Fruit fly (Drosophila melanogaster) whole organism, embryonic: Measurements from ENCODE around the gene schlank.

Experiments
- Antp ChIP-seq: fragments of 200-800 bp; sonication (Bioruptor generic); optimal IDR thresholded peaks from 3 replicates; lab custom pipeline; 2016; ENCODE audit warnings: missing biosample characterization, missing genetic modification characterization
- Asciz ChIP-seq: fragments of 200-800 bp; sonication (Bioruptor generic); optimal IDR thresholded peaks from 2 replicates; lab custom pipeline; 2017; ENCODE audit warnings: missing biosample characterization, mild to moderate bottlenecking, missing genetic modification characterization, missing genetic modification reagents
- Atf-2 ChIP-seq: fragments of 200-800 bp; sonication (Bioruptor generic); optimal IDR thresholded peaks from 2 replicates; lab custom pipeline; 2016; ENCODE audit warnings: missing biosample characterization, missing genetic modification characterization
- CG10431 ChIP-seq: fragments of 200-800 bp; sonication (Bioruptor generic); optimal IDR thresholded peaks from 3 replicates; lab custom pipeline; 2018; ENCODE audit warnings: missing biosample characterization, mild to moderate bottlenecking, missing genetic modification characterization
- CG11504 ChIP-seq: fragments of 200-800 bp; sonication (Bioruptor generic); optimal IDR thresholded peaks from 3 replicates; lab custom pipeline; 2019; ENCODE audit warnings: missing biosample characterization, mild to moderate bottlenecking, missing genetic modification characterization, moderate library complexity
- CG12104 ChIP-seq: fragments of 200-800 bp; sonication (Bioruptor generic); optimal IDR thresholded peaks from 3 replicates; lab custom pipeline; 2016; ENCODE audit warnings: missing biosample characterization, missing genetic modification characterization
- CG1233 ChIP-seq: fragments of 200-800 bp; sonication (Bioruptor generic); optimal IDR thresholded peaks from 4 replicates; lab custom pipeline; 2018; ENCODE audit warnings: missing biosample characterization, mild to moderate bottlenecking, missing genetic modification characterization
- CG12659 ChIP-seq: fragments of 200-800 bp; sonication (Bioruptor generic); optimal IDR thresholded peaks from 3 replicates; lab custom pipeline; 2017; ENCODE audit warnings: mild to moderate bottlenecking, missing biosample characterization, missing genetic modification reagents, missing genetic modification characterization
- CG14441 ChIP-seq: fragments of 200-800 bp; sonication (Bioruptor generic); IDR thresholded peaks from 2 replicates; pipeline ENCODE4 v1.3.6; 2022; ENCODE audit warnings: missing biosample characterization, missing genetic modification characterization
- CG16779 ChIP-seq: fragments of 200-800 bp; sonication (Bioruptor generic); IDR thresholded peaks from 2 replicates; pipeline ENCODE4 v1.3.6; 2022; ENCODE audit warnings: missing biosample characterization, missing genetic modification characterization
- CG1792 ChIP-seq: fragments of 200-800 bp; sonication (Bioruptor generic); optimal IDR thresholded peaks from 2 replicates; lab custom pipeline; 2016; ENCODE audit warnings: missing biosample characterization, missing genetic modification characterization
- CG18599 ChIP-seq: fragments of 200-800 bp; sonication (Bioruptor generic); optimal IDR thresholded peaks from 3 replicates; lab custom pipeline; 2017; ENCODE audit warnings: missing biosample characterization, missing genetic modification characterization, mild to moderate bottlenecking, moderate library complexity, missing genetic modification reagents
- CG18619 ChIP-seq: fragments of 200-800 bp; sonication (Bioruptor generic); optimal IDR thresholded peaks from 3 replicates; lab custom pipeline; 2017; ENCODE audit warnings: missing biosample characterization, mild to moderate bottlenecking, missing genetic modification characterization
- CG2712 ChIP-seq: fragments of 200-800 bp; optimal IDR thresholded peaks from 3 replicates; lab custom pipeline; 2019; ENCODE audit warnings: missing biosample characterization, mild to moderate bottlenecking, missing genetic modification characterization, moderate library complexity
- CG34376 ChIP-seq: fragments of 200-800 bp; sonication (Bioruptor generic); optimal IDR thresholded peaks from 2 replicates; lab custom pipeline; 2018; ENCODE audit warnings: missing biosample characterization, mild to moderate bottlenecking, missing genetic modification characterization
- CG4820 ChIP-seq: fragments of 200-800 bp; sonication (Bioruptor generic); optimal IDR thresholded peaks from 3 replicates; lab custom pipeline; 2016; ENCODE audit warnings: missing biosample characterization, missing genetic modification characterization
- CG6689 ChIP-seq: fragments of 200-800 bp; sonication (Bioruptor generic); IDR thresholded peaks from 2 replicates; pipeline ENCODE4 v1.3.6; 2022; ENCODE audit warnings: missing biosample characterization, missing genetic modification characterization
- CG8388 ChIP-seq: fragments of 200-800 bp; sonication (Bioruptor generic); optimal IDR thresholded peaks from 2 replicates; lab custom pipeline; 2019; ENCODE audit warnings: missing biosample characterization, mild to moderate bottlenecking, missing genetic modification characterization, moderate library complexity
- CoRest ChIP-seq: fragments of 200-800 bp; sonication (Bioruptor generic); optimal IDR thresholded peaks from 3 replicates; lab custom pipeline; 2018; ENCODE audit warnings: missing biosample characterization, mild to moderate bottlenecking, missing genetic modification characterization, moderate library complexity
- Drgx ChIP-seq: fragments of 200-800 bp; sonication (Bioruptor generic); IDR thresholded peaks from 2 replicates; pipeline ENCODE4 v1.3.6; 2022; ENCODE audit warnings: missing biosample characterization, missing genetic modification characterization
- Ets97D ChIP-seq: fragments of 200-800 bp; sonication (Bioruptor generic); optimal IDR thresholded peaks from 3 replicates; lab custom pipeline; 2016; ENCODE audit warnings: missing biosample characterization, missing genetic modification characterization
- HmgD ChIP-seq: fragments of 200-800 bp; sonication (Bioruptor generic); optimal IDR thresholded peaks from 3 replicates; lab custom pipeline; 2016; ENCODE audit warnings: missing biosample characterization, missing genetic modification characterization
- Hmr ChIP-seq: fragments of 200-800 bp; sonication (Bioruptor generic); optimal IDR thresholded peaks from 3 replicates; lab custom pipeline; 2017; ENCODE audit warnings: mild to moderate bottlenecking, missing biosample characterization, missing genetic modification reagents, missing genetic modification characterization
- Hsf ChIP-seq: fragments of 200-800 bp; sonication (Bioruptor generic); optimal IDR thresholded peaks from 3 replicates; lab custom pipeline; 2016; ENCODE audit warnings: missing biosample characterization, missing genetic modification characterization
- Med ChIP-seq: fragments of 200-800 bp; sonication (Bioruptor generic); peaks from one replicate; lab custom pipeline; 2016; ENCODE audit warnings: missing biosample characterization, missing genetic modification characterization, mild to moderate bottlenecking, inconsistent platforms, moderate library complexity
- Optix ChIP-seq: fragments of 200-800 bp; sonication (Bioruptor generic); IDR thresholded peaks from 3 replicates; pipeline ENCODE4 v1.3.6; 2022; ENCODE audit warnings: missing biosample characterization, missing genetic modification characterization
- Sry-β ChIP-seq: fragments of 200-800 bp; sonication (Bioruptor generic); optimal IDR thresholded peaks from 2 replicates; lab custom pipeline; 2018; ENCODE audit warnings: missing biosample characterization, mild to moderate bottlenecking, missing genetic modification characterization, moderate library complexity
- Sry-δ ChIP-seq: fragments of 200-800 bp; sonication (Bioruptor generic); optimal IDR thresholded peaks from 2 replicates; lab custom pipeline; 2016; ENCODE audit warnings: missing biosample characterization, missing genetic modification characterization
- YL-1 ChIP-seq: fragments of 200-800 bp; sonication (Bioruptor generic); optimal IDR thresholded peaks from 3 replicates; lab custom pipeline; 2017; ENCODE audit warnings: missing biosample characterization, mild to moderate bottlenecking, missing genetic modification characterization
- abd-A ChIP-seq: fragments of 200-800 bp; sonication (Bioruptor generic); optimal IDR thresholded peaks from 3 replicates; lab custom pipeline; 2019; ENCODE audit warnings: missing biosample characterization, mild to moderate bottlenecking, missing genetic modification characterization, moderate library complexity
- amos ChIP-seq: fragments of 200-800 bp; sonication (Bioruptor generic); IDR thresholded peaks from 2 replicates; pipeline ENCODE4 v1.3.6; 2022; ENCODE audit warnings: missing biosample characterization, missing genetic modification characterization; ENCODE audit not compliant: partially characterized antibody
- ase ChIP-seq: fragments of 200-800 bp; sonication (Bioruptor generic); IDR thresholded peaks from 3 replicates; pipeline ENCODE4 v1.3.6; 2022; ENCODE audit warnings: missing biosample characterization, missing genetic modification characterization
- chinmo ChIP-seq: fragments of 200-800 bp; sonication (Bioruptor generic); IDR thresholded peaks from 4 replicates; pipeline ENCODE4 v1.3.6; 2022; ENCODE audit warnings: missing biosample characterization, missing genetic modification characterization; ENCODE audit not compliant: partially characterized antibody
- da ChIP-seq: fragments of 200-800 bp; sonication (Bioruptor generic); optimal IDR thresholded peaks from 2 replicates; lab custom pipeline; 2016; ENCODE audit warnings: missing biosample characterization, missing genetic modification characterization
- dmrt99B ChIP-seq: fragments of 200-800 bp; sonication (Bioruptor generic); optimal IDR thresholded peaks from 2 replicates; lab custom pipeline; 2018; ENCODE audit warnings: missing biosample characterization, mild to moderate bottlenecking, missing genetic modification characterization, moderate library complexity
- exex ChIP-seq: fragments of 200-800 bp; sonication (Bioruptor generic); optimal IDR thresholded peaks from 4 replicates; lab custom pipeline; 2018; ENCODE audit warnings: missing biosample characterization, mild to moderate bottlenecking, missing genetic modification characterization, moderate library complexity
- eyg ChIP-seq: fragments of 200-800 bp; sonication (Bioruptor generic); optimal IDR thresholded peaks from 3 replicates; lab custom pipeline; 2016; ENCODE audit warnings: missing biosample characterization, missing genetic modification characterization
- fd102C ChIP-seq: fragments of 200-800 bp; sonication (Bioruptor generic); optimal IDR thresholded peaks from 2 replicates; lab custom pipeline; 2018; ENCODE audit warnings: missing biosample characterization, mild to moderate bottlenecking, missing genetic modification characterization, moderate library complexity
- ftz-f1 ChIP-seq: fragments of 200-800 bp; sonication (Bioruptor generic); optimal IDR thresholded peaks from 2 replicates; lab custom pipeline; 2016; ENCODE audit warnings: missing biosample characterization, missing genetic modification characterization
- gem ChIP-seq: fragments of 200-800 bp; sonication (Bioruptor generic); optimal IDR thresholded peaks from 2 replicates; lab custom pipeline; 2019; ENCODE audit warnings: missing biosample characterization, mild to moderate bottlenecking, missing genetic modification characterization, moderate library complexity
- grau ChIP-seq: fragments of 200-800 bp; optimal IDR thresholded peaks from 3 replicates; lab custom pipeline; 2019; ENCODE audit warnings: missing biosample characterization, mild to moderate bottlenecking, missing genetic modification characterization, moderate library complexity
- hth ChIP-seq: fragments of >200 bp; optimal IDR thresholded peaks from 2 replicates; lab custom pipeline; 2017; ENCODE audit warnings: inconsistent platforms
- nom ChIP-seq: fragments of 200-800 bp; sonication (Bioruptor generic); optimal IDR thresholded peaks from 2 replicates; lab custom pipeline; 2017; ENCODE audit warnings: missing biosample characterization, missing genetic modification characterization, mild to moderate bottlenecking, moderate library complexity, missing genetic modification reagents
- org-1 ChIP-seq: fragments of 200-800 bp; sonication (Bioruptor generic); optimal IDR thresholded peaks from 2 replicates; lab custom pipeline; 2017; ENCODE audit warnings: missing biosample characterization, missing genetic modification characterization
- pb ChIP-seq: fragments of 200-800 bp; sonication (Bioruptor generic); optimal IDR thresholded peaks from 3 replicates; lab custom pipeline; 2016; ENCODE audit warnings: missing biosample characterization, missing genetic modification characterization
- pnt ChIP-seq: fragments of 200-800 bp; sonication (Bioruptor generic); optimal IDR thresholded peaks from 3 replicates; lab custom pipeline; 2016; ENCODE audit warnings: missing biosample characterization, missing genetic modification characterization
- ro ChIP-seq: fragments of 200-800 bp; sonication (Bioruptor generic); IDR thresholded peaks from 2 replicates; pipeline ENCODE4 v1.3.6; 2022; ENCODE audit warnings: missing biosample characterization, missing genetic modification characterization
- sc ChIP-seq, 3 experiments: fragments of >200 bp in 2 of 3; fragments of 200-800 bp in 1 of 3; sonication (Bioruptor generic) in 1 of 3; optimal IDR thresholded peaks; 2 replicates in 2 of 3; 3 replicates in 1 of 3; lab custom pipeline; 2017; ENCODE audit warnings: mild to moderate bottlenecking in 1 of 3, missing biosample characterization in 1 of 3, missing genetic modification characterization in 1 of 3, missing genetic modification reagents in 1 of 3
- shn ChIP-seq: fragments of 200-800 bp; sonication (Bioruptor generic); optimal IDR thresholded peaks from 3 replicates; lab custom pipeline; 2016; ENCODE audit warnings: missing biosample characterization, missing genetic modification characterization
- slou ChIP-seq: fragments of 200-800 bp; sonication (Bioruptor generic); optimal IDR thresholded peaks from 3 replicates; lab custom pipeline; 2016; ENCODE audit warnings: missing biosample characterization, missing genetic modification characterization
- zfh2 ChIP-seq: fragments of 200-800 bp; sonication (Bioruptor generic); optimal IDR thresholded peaks from 2 replicates; lab custom pipeline; 2016; ENCODE audit warnings: missing biosample characterization, missing genetic modification characterization

The schlank gene

DNA sequence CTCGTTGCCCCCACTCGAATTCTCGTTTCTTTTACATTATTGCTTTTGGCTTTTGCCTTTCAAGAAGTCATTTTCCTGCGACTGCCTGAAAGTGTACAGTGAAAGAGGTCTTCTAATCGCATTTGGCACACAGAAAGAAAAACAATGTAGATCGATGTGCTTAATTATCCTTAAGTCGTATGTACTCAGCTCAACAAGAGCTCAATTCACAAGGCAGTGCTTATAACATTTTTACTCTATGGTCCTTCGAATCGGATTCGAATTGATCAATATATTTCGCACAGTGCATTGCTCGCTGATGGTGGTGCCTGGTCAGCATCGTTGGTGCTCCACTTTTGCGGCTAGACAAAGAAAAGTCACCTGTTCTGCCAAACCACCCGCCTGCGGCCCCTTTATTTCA is 43.4 kb upstream of the schlank start (continued):
- TF ChIP-seq CG10431 (GFP tag; lab: Kevin White, UChicago) (no peak), CG2712 (tag; lab: Kevin White, UChicago) (no peak), sc (optimal IDR thresholded peaks at IDR 0.05; lab: Kevin White, UChicago) (no peak), sc (GFP tag; optimal IDR thresholded peaks at IDR 0.05; lab: Kevin White, UChicago) (no peak), amos (no peak), Sry-β (GFP tag; lab: Kevin White, UChicago) (no peak), Atf-2 (GFP tag; lab: Kevin White, UChicago) (no peak), Antp (GFP tag; lab: Kevin White, UChicago) (peak; percentile 7), CG1792 (GFP tag; lab: Kevin White, UChicago) (peak; percentile 8), zfh2 (GFP tag; lab: Kevin White, UChicago) (no peak), eyg (GFP tag; lab: Kevin White, UChicago) (no peak), abd-A (no peak), CG6689 (0 out of 2 replicates have a peak, but pooled peaks have one; percentile 14), ftz-f1 (GFP tag; lab: Kevin White, UChicago) (no peak), CG8388 (GFP tag; lab: Kevin White, UChicago) (no peak), Sry-δ (no peak), Hsf (GFP tag; lab: Kevin White, UChicago) (no peak), nom (GFP tag; lab: Kevin White, UChicago) (no peak), CG16779 (GFP tag; lab: Robert Waterston, UW) (no peak), Asciz (no peak), CG4820 (GFP tag; lab: Kevin White, UChicago) (no peak), CG1233 (GFP tag; lab: Kevin White, UChicago) (no peak), CG14441 (GFP tag; lab: Robert Waterston, UW) (peak; percentile 37; the same call in 1 of the 2 replicates), grau (tag; lab: Kevin White, UChicago) (peak; percentile 31), ase (GFP tag; lab: Robert Waterston, UW) (no peak), slou (GFP tag; lab: Kevin White, UChicago) (no peak), shn (no peak), Med (peak; percentile 82), CG18619 (GFP tag; lab: Kevin White, UChicago) (no peak), HmgD (GFP tag; lab: Kevin White, UChicago) (no peak), org-1 (GFP tag; lab: Kevin White, UChicago) (no peak), YL-1 (GFP tag; lab: Kevin White, UChicago) (no peak), hth (no peak), pnt (GFP tag; lab: Kevin White, UChicago) (no peak), CG12104 (no peak), Drgx (GFP tag; lab: Robert Waterston, UW) (no peak), CG11504 (peak; percentile 51), CG12659 (no peak), fd102C (GFP tag; lab: Kevin White, UChicago) (no peak), CG34376 (GFP tag; lab: Kevin White, UChicago) (no peak), da (no peak), CoRest (no peak), gem (tag; lab: Kevin White, UChicago) (peak; percentile 27), dmrt99B (tag; lab: Kevin White, UChicago) (peak; percentile 51), Optix (GFP tag; lab: Robert Waterston, UW) (0 out of 3 replicates have a peak, but pooled peaks have one; percentile 19), Hmr (GFP tag; lab: Kevin White, UChicago) (peak; percentile 39), ro (no peak), exex (no peak), Ets97D (no peak), CG18599 (GFP tag; lab: Kevin White, UChicago) (peak; percentile 49), pb (no peak), chinmo (GFP tag; lab: Robert Waterston, UW) (no peak)
